Worm (Caenorhabditis elegans): ENCODE data around the gene nhr-125.

ce11 chrV:4299741-4300140, 25.6 kb downstream of the nhr-125 start, which contains the start of gene ZC132.3:
- TF ChIP-seq fkh-10 (GFP tag; optimal IDR thresholded peaks at IDR 0.05) (no peak), fos-1 (tag; optimal IDR thresholded peaks at IDR 0.05) (no peak), Y5F2A.4 (GFP tag; optimal IDR thresholded peaks at IDR 0.05) (no peak), aha-1 (tag) (no peak), nhr-28 (tag; optimal IDR thresholded peaks at IDR 0.05) (no peak), nhr-237 (tag; optimal IDR thresholded peaks at IDR 0.05) (no peak), unc-39 (tag; optimal IDR thresholded peaks at IDR 0.05) (no peak), madf-5 (GFP tag; IDR thresholded peaks at IDR 0.05) (no peak), ceh-62 (tag; optimal IDR thresholded peaks at IDR 0.05) (no peak), lsy-2 (tag; optimal IDR thresholded peaks at IDR 0.05) (no peak), Y75B8A.6 (GFP tag; IDR thresholded peaks at IDR 0.05) (no peak), gei-8 (GFP tag; optimal IDR thresholded peaks at IDR 0.05) (no peak)

Measured in whole organism, L4 larva.